Fruit fly (Drosophila melanogaster): ENCODE data around the gene Psf1.
A peak's percentile ranks its signal among the peaks of the same experiment; 100 is the strongest.

Gene Psf1

DNA sequence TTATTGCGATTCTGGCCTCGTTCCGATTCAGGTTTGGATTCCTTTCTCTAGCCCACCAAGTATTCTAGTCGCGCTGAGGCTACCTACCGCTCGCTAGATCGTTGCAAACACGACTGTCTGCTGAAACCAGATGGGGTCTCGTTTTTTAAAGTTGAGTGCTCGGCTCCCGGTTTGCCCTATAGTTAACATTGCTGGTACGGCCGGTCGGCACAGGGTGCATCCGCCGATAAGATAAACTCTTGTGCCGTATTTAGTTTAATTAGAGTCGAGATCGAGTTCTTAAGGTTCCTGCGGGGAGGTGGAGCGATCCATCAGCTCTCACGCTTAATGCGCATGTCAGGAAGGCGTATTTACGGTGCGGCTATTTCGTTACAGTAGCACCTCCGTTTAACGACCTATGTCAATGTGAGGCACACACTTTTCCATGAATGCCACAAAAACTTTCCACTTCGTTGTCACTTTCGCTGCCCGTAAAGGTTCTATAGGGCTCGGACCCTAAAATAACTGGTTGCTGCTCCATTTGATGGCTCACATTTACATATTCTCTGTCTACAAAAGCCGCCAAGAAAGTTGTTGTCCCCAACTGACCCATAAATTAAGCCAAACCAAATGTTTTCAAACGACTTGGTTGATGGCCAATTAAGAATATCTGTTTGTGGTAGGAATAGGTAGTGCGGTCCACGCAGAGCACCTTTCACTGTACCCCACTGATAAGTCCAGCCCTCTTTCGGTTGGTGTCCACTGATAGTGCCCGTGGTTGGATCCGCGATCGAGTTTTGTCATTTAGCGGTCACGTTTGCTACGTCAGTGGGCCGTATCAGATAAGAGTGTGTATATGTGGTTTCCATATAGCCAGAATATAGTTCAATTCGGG lies 42.6 kb downstream of the Psf1 start, which contains the start of gene CG9119 (continued):
- TF ChIP-seq CG15479 (GFP tag; optimal IDR thresholded peaks at IDR 0.05) (no peak), Aef1 (GFP tag; IDR thresholded peaks at IDR 0.05) (peak; percentile 69), CG2678 (tag; optimal IDR thresholded peaks at IDR 0.05) (peak; percentile 85), CG7987 (GFP tag; optimal IDR thresholded peaks at IDR 0.05) (peak; percentile 71), CG10321 (GFP tag; IDR thresholded peaks at IDR 0.05) (no peak), nerfin-1 (tag; optimal IDR thresholded peaks at IDR 0.05) (peak; percentile 59), dan (GFP tag; IDR thresholded peaks at IDR 0.05) (no peak), kah (GFP tag; optimal IDR thresholded peaks at IDR 0.05) (no peak), CG42726 (GFP tag; IDR thresholded peaks at IDR 0.05; ENCODE audit: partially characterized antibody) (0 out of 2 replicates have a peak, but pooled peaks have one; percentile 14), Camta (GFP tag; optimal IDR thresholded peaks at IDR 0.05) (peak; percentile 56), CG4282 (GFP tag; optimal IDR thresholded peaks at IDR 0.05) (peak; percentile 25), Neu2 (GFP tag; optimal IDR thresholded peaks at IDR 0.05; ENCODE audit: borderline replicate concordance) (no peak), CG1233 (GFP tag; optimal IDR thresholded peaks at IDR 0.05) (peak; percentile 66), NC2α (GFP tag; optimal IDR thresholded peaks at IDR 0.05) (peak; percentile 21), CG33213 (GFP tag; optimal IDR thresholded peaks at IDR 0.05) (no peak), zfh1 (GFP tag; IDR thresholded peaks at IDR 0.05) (peak; percentile 36; the same call in 1 of the 3 replicates), Hmx (GFP tag; optimal IDR thresholded peaks at IDR 0.05) (peak; percentile 15), CG4820 (GFP tag; optimal IDR thresholded peaks at IDR 0.05) (peak; percentile 33), cg (GFP tag; optimal IDR thresholded peaks at IDR 0.05) (no peak), al (GFP tag; IDR thresholded peaks at IDR 0.05) (no peak; the same call in 1 of the 2 replicates), bigmax (GFP tag; optimal IDR thresholded peaks at IDR 0.05) (no peak), sob (GFP tag; IDR thresholded peaks at IDR 0.05) (peak; percentile 38; the same call in 1 of the 2 replicates), aop (GFP tag; IDR thresholded peaks at IDR 0.05) (no peak), so (GFP tag; IDR thresholded peaks at IDR 0.05) (no peak), zfh2 (GFP tag; optimal IDR thresholded peaks at IDR 0.05) (peak; percentile 66), CG15601 (tag; optimal IDR thresholded peaks at IDR 0.05) (peak; percentile 39), CG31224 (GFP tag; IDR thresholded peaks at IDR 0.05) (0 out of 2 replicates have a peak, but pooled peaks have one; percentile 13), CG15514 (GFP tag; optimal IDR thresholded peaks at IDR 0.05) (peak; percentile 28), CG12155 (GFP tag; optimal IDR thresholded peaks at IDR 0.05) (peak; percentile 56), Lhr (GFP tag; optimal IDR thresholded peaks at IDR 0.05) (no peak), HmgD (GFP tag; optimal IDR thresholded peaks at IDR 0.05) (no peak), Lim3 (GFP tag; IDR thresholded peaks at IDR 0.05) (peak; percentile 39; the same call in 1 of the 2 replicates), CG7372 (GFP tag; IDR thresholded peaks at IDR 0.05) (0 out of 2 replicates have a peak, but pooled peaks have one; percentile 26), CG4404 (GFP tag; IDR thresholded peaks at IDR 0.05) (peak; percentile 63), CG6683 (GFP tag; optimal IDR thresholded peaks at IDR 0.05) (peak; percentile 54), CG13123 (GFP tag; optimal IDR thresholded peaks at IDR 0.05) (no peak), Stat92E (GFP tag; optimal IDR thresholded peaks at IDR 0.05) (no peak), caup (GFP tag; optimal IDR thresholded peaks at IDR 0.05; ENCODE audit: severe bottlenecking) (peak; percentile 58), CG10462 (GFP tag; optimal IDR thresholded peaks at IDR 0.05) (no peak), CG11456 (GFP tag; IDR thresholded peaks at IDR 0.05) (peak; percentile 65; the same call in 1 of the 3 replicates), bab2 (GFP tag; optimal IDR thresholded peaks at IDR 0.05) (peak; percentile 37), Gsc (GFP tag; IDR thresholded peaks at IDR 0.05) (no peak), Hey (tag; optimal IDR thresholded peaks at IDR 0.05) (no peak), Usf (GFP tag; optimal IDR thresholded peaks at IDR 0.05) (no peak), CG9609 (GFP tag; optimal IDR thresholded peaks at IDR 0.05) (peak; percentile 61), knrl (GFP tag; IDR thresholded peaks at IDR 0.05; ENCODE audit: partially characterized antibody) (no peak), CG34422 (GFP tag; IDR thresholded peaks at IDR 0.05) (no peak), CG7963 (GFP tag; IDR thresholded peaks at IDR 0.05; ENCODE audit: partially characterized antibody) (no peak)
